Worm (Caenorhabditis elegans): ENCODE measurements around the gene memo-1.

DNA sequence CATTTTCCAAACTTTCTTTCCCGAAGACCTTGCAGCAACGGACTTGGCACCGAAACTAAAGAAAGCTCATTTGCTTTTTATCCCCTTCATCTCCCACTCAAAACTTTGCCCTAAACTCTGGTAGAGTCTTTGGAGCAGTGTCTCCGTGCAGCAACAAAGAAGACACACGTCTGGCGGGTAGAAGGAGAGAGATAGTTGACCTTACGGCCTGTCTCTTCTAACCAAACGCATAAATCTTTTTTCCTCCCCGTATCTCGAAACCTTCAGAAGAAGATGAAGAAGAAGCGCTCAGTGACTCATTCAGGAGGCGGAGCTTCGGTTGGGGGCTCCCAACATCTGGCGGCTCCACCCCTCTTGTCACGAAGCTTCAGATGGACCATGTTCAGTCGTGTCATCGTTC lies 20.6 kb downstream of the memo-1 start:
- TF ChIP-seq nhr-11 (tag; optimal IDR thresholded peaks at IDR 0.05) (no peak), dmd-4 (tag; optimal IDR thresholded peaks at IDR 0.05; ENCODE audit: borderline replicate concordance) (no peak), pha-4 (tag; optimal IDR thresholded peaks at IDR 0.05) (no peak), eyg-1 (tag; optimal IDR thresholded peaks at IDR 0.05) (no peak), ceh-45 (GFP tag; IDR thresholded peaks at IDR 0.05) (no peak), unc-86 (tag; optimal IDR thresholded peaks at IDR 0.05) (no peak)
